Worm (Caenorhabditis elegans): ENCODE results near the gene msp-51.

DNA sequence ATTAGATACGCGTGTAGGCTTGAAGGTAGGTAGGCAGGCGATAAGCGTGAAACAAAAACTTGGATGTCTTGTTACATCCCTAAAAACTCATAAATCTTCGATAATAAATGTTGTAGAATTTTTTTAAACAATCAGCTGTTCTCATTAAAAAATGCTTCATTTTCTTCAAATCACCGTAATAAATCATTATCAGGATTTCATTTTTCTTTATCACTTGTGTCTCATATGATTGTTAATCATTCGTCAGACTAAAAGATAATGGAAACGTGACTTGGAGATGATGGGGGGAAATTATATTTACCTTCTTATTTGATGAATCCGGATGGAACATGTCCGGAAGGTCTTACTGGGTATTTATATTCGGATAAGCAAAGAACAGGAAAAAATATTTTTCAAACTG is 38.3 kb upstream of the msp-51 start:
- TF ChIP-seq unc-62 (GFP tag; optimal IDR thresholded peaks at IDR 0.05 in 1 of 2) (no peak), unc-62 (tag; optimal IDR thresholded peaks at IDR 0.05) (no peak), ama-1 (optimal IDR thresholded peaks at IDR 0.05) (no peak), unc-39 (tag; optimal IDR thresholded peaks at IDR 0.05) (no peak), nhr-77 (tag; optimal IDR thresholded peaks at IDR 0.05) (no peak)
